Fruit fly (Drosophila melanogaster) whole organism, embryonic: ENCODE measurements around the gene Pgant35A.

Experiments used
- ATbp ChIP-seq: fragments of 200-800 bp; sonication (Bioruptor generic); optimal IDR thresholded peaks from 2 replicates; lab custom pipeline; 2017; ENCODE audit warnings: missing biosample characterization, mild to moderate bottlenecking, missing genetic modification characterization, missing genetic modification reagents
- Aef1 ChIP-seq: fragments of 200-800 bp; sonication (Bioruptor generic); IDR thresholded peaks from 3 replicates; pipeline ENCODE4 v1.3.6; 2022; ENCODE audit warnings: missing biosample characterization, missing genetic modification characterization
- CG1024 ChIP-seq: fragments of 200-800 bp; sonication (Bioruptor generic); IDR thresholded peaks from 2 replicates; pipeline ENCODE4 v1.3.6; 2022; ENCODE audit warnings: missing biosample characterization, missing genetic modification characterization
- CG10321 ChIP-seq: fragments of 200-800 bp; sonication (Bioruptor generic); IDR thresholded peaks from 2 replicates; pipeline ENCODE4 v1.3.6; 2022; ENCODE audit warnings: missing biosample characterization, missing genetic modification characterization
- CG10366 ChIP-seq: fragments of 200-800 bp; sonication (Bioruptor generic); IDR thresholded peaks from 2 replicates; pipeline ENCODE4 v1.3.6; 2022; ENCODE audit warnings: missing biosample characterization, missing genetic modification characterization
- CG11085 ChIP-seq: fragments of 200-800 bp; sonication (Bioruptor generic); IDR thresholded peaks from 2 replicates; pipeline ENCODE4 v1.3.6; 2022; ENCODE audit warnings: missing biosample characterization, missing genetic modification characterization
- CG11695 ChIP-seq: fragments of 200-800 bp; sonication (Bioruptor generic); IDR thresholded peaks from 3 replicates; pipeline ENCODE4 v1.3.6; 2022; ENCODE audit warnings: missing biosample characterization, missing genetic modification characterization
- CG13624 ChIP-seq: fragments of 200-800 bp; sonication (Bioruptor generic); optimal IDR thresholded peaks from 2 replicates; lab custom pipeline; 2016; ENCODE audit warnings: missing biosample characterization, missing genetic modification characterization
- CG15269 ChIP-seq: fragments of 200-800 bp; sonication (Bioruptor generic); optimal IDR thresholded peaks from 2 replicates; lab custom pipeline; 2018; ENCODE audit warnings: missing biosample characterization, mild to moderate bottlenecking, missing genetic modification characterization, moderate library complexity
- CG16813 ChIP-seq: fragments of 200-800 bp; sonication (Bioruptor generic); IDR thresholded peaks from 3 replicates; pipeline ENCODE4 v1.3.6; 2022; ENCODE audit warnings: missing biosample characterization, missing genetic modification characterization; ENCODE audit not compliant: partially characterized antibody
- CG17361 ChIP-seq: fragments of 200-800 bp; sonication (Bioruptor generic); IDR thresholded peaks from 3 replicates; pipeline ENCODE4 v1.3.6; 2022; ENCODE audit warnings: missing biosample characterization, missing genetic modification characterization
- CG17912 ChIP-seq: fragments of 200-800 bp; sonication (Bioruptor generic); optimal IDR thresholded peaks from 2 replicates; lab custom pipeline; 2018; ENCODE audit warnings: missing biosample characterization, mild to moderate bottlenecking, missing genetic modification characterization
- CG2678 ChIP-seq: fragments of 200-800 bp; sonication (Bioruptor generic); optimal IDR thresholded peaks from 3 replicates; lab custom pipeline; 2019; ENCODE audit warnings: missing biosample characterization, mild to moderate bottlenecking, missing genetic modification characterization, moderate library complexity
- CG3065 ChIP-seq: fragments of 200-800 bp; sonication (Bioruptor generic); optimal IDR thresholded peaks from 2 replicates; lab custom pipeline; 2016; ENCODE audit warnings: missing biosample characterization, missing genetic modification characterization
- CG31388 ChIP-seq: fragments of 200-800 bp; sonication (Bioruptor generic); optimal IDR thresholded peaks from 2 replicates; lab custom pipeline; 2016; ENCODE audit warnings: missing biosample characterization, missing genetic modification characterization
- CG32532 ChIP-seq: fragments of 200-800 bp; sonication (Bioruptor generic); IDR thresholded peaks from 2 replicates; pipeline ENCODE4 v1.3.6; 2022; ENCODE audit warnings: missing biosample characterization, missing genetic modification characterization
- CG34376 ChIP-seq: fragments of 200-800 bp; sonication (Bioruptor generic); optimal IDR thresholded peaks from 2 replicates; lab custom pipeline; 2018; ENCODE audit warnings: missing biosample characterization, mild to moderate bottlenecking, missing genetic modification characterization
- CG3847 ChIP-seq: fragments of 200-800 bp; sonication (Bioruptor generic); IDR thresholded peaks from 2 replicates; pipeline ENCODE4 v1.3.6; 2022; ENCODE audit warnings: missing biosample characterization, missing genetic modification characterization
- CG43689 ChIP-seq: fragments of 200-800 bp; sonication (Bioruptor generic); IDR thresholded peaks from 2 replicates; pipeline ENCODE4 v1.3.6; 2022; ENCODE audit warnings: missing biosample characterization, missing genetic modification characterization
- CG8924 ChIP-seq: fragments of 200-800 bp; optimal IDR thresholded peaks from 3 replicates; lab custom pipeline; 2019; ENCODE audit warnings: missing biosample characterization, mild to moderate bottlenecking, missing genetic modification characterization, moderate library complexity
- CG8944 ChIP-seq: fragments of 200-800 bp; sonication (Bioruptor generic); optimal IDR thresholded peaks from 3 replicates; lab custom pipeline; 2016; ENCODE audit warnings: missing biosample characterization, missing genetic modification characterization
- CG9215 ChIP-seq: fragments of 200-800 bp; sonication (Bioruptor generic); IDR thresholded peaks from 2 replicates; pipeline ENCODE4 v1.3.6; 2022; ENCODE audit warnings: missing biosample characterization, missing genetic modification characterization
- CG9817 ChIP-seq: fragments of 200-800 bp; sonication (Bioruptor generic); optimal IDR thresholded peaks from 2 replicates; lab custom pipeline; 2018; ENCODE audit warnings: missing biosample characterization, mild to moderate bottlenecking, missing genetic modification characterization, moderate library complexity
- Dek ChIP-seq: fragments of 200-800 bp; sonication (Bioruptor generic); optimal IDR thresholded peaks from 3 replicates; lab custom pipeline; 2019; ENCODE audit warnings: missing biosample characterization, mild to moderate bottlenecking, missing genetic modification characterization, moderate library complexity
- GATAe ChIP-seq: fragments of 200-800 bp; sonication (Bioruptor generic); conservative IDR thresholded peaks from 2 replicates; pipeline ENCODE4 v1.3.6; 2022; ENCODE audit warnings: missing biosample characterization, missing genetic modification characterization
- HLH4C ChIP-seq: fragments of 200-800 bp; sonication (Bioruptor generic); IDR thresholded peaks from 3 replicates; pipeline ENCODE4 v1.3.6; 2022; ENCODE audit warnings: missing biosample characterization, missing genetic modification characterization; ENCODE audit not compliant: partially characterized antibody
- Hand ChIP-seq: fragments of 200-800 bp; sonication (Bioruptor generic); optimal IDR thresholded peaks from 2 replicates; lab custom pipeline; 2017; ENCODE audit warnings: mild to moderate bottlenecking, missing biosample characterization, missing genetic modification reagents, missing genetic modification characterization
- HmgZ ChIP-seq: fragments of 200-800 bp; sonication (Bioruptor generic); optimal IDR thresholded peaks from 2 replicates; lab custom pipeline; 2018; ENCODE audit warnings: missing biosample characterization, mild to moderate bottlenecking, missing genetic modification characterization
- Med ChIP-seq: fragments of 200-800 bp; sonication (Bioruptor generic); peaks from one replicate; lab custom pipeline; 2016; ENCODE audit warnings: missing biosample characterization, missing genetic modification characterization, mild to moderate bottlenecking, inconsistent platforms, moderate library complexity
- NFAT ChIP-seq: fragments of 200-800 bp; sonication (Bioruptor generic); IDR thresholded peaks from 2 replicates; pipeline ENCODE4 v1.3.6; 2022; ENCODE audit warnings: missing biosample characterization, missing genetic modification characterization
- Oaz ChIP-seq: fragments of 200-800 bp; sonication (Bioruptor generic); IDR thresholded peaks from 2 replicates; pipeline ENCODE4 v1.3.6; 2022; ENCODE audit warnings: missing biosample characterization, missing genetic modification characterization
- Ravus ChIP-seq: fragments of 200-800 bp; sonication (Bioruptor generic); IDR thresholded peaks from 2 replicates; pipeline ENCODE4 v1.3.6; 2022; ENCODE audit warnings: missing biosample characterization, missing genetic modification characterization
- Sin3A ChIP-seq: fragments of >200 bp; optimal IDR thresholded peaks from 2 replicates; lab custom pipeline; 2018
- amos ChIP-seq: fragments of 200-800 bp; sonication (Bioruptor generic); IDR thresholded peaks from 2 replicates; pipeline ENCODE4 v1.3.6; 2022; ENCODE audit warnings: missing biosample characterization, missing genetic modification characterization; ENCODE audit not compliant: partially characterized antibody
- ase ChIP-seq: fragments of 200-800 bp; sonication (Bioruptor generic); IDR thresholded peaks from 3 replicates; pipeline ENCODE4 v1.3.6; 2022; ENCODE audit warnings: missing biosample characterization, missing genetic modification characterization
- bowl ChIP-seq: fragments of 200-800 bp; sonication (Bioruptor generic); IDR thresholded peaks from 2 replicates; pipeline ENCODE4 v1.3.6; 2022; ENCODE audit warnings: missing biosample characterization, missing genetic modification characterization
- chm ChIP-seq: fragments of 200-800 bp; sonication (Bioruptor generic); IDR thresholded peaks from 2 replicates; pipeline ENCODE4 v1.3.6; 2022; ENCODE audit warnings: missing biosample characterization, missing genetic modification characterization
- ems ChIP-seq: fragments of 200-800 bp; sonication (Bioruptor generic); optimal IDR thresholded peaks from 3 replicates; lab custom pipeline; 2016; ENCODE audit warnings: missing biosample characterization, missing genetic modification characterization
- eyg ChIP-seq: fragments of 200-800 bp; sonication (Bioruptor generic); optimal IDR thresholded peaks from 3 replicates; lab custom pipeline; 2016; ENCODE audit warnings: missing biosample characterization, missing genetic modification characterization
- fru ChIP-seq: fragments of >200 bp; optimal IDR thresholded peaks from 2 replicates; lab custom pipeline; 2017
- ftz-f1 ChIP-seq: fragments of 200-800 bp; sonication (Bioruptor generic); optimal IDR thresholded peaks from 2 replicates; lab custom pipeline; 2016; ENCODE audit warnings: missing biosample characterization, missing genetic modification characterization
- gcm2 ChIP-seq: fragments of 200-800 bp; sonication (Bioruptor generic); optimal IDR thresholded peaks from 2 replicates; lab custom pipeline; 2016; ENCODE audit warnings: missing biosample characterization, missing genetic modification characterization
- grau ChIP-seq: fragments of 200-800 bp; optimal IDR thresholded peaks from 3 replicates; lab custom pipeline; 2019; ENCODE audit warnings: missing biosample characterization, mild to moderate bottlenecking, missing genetic modification characterization, moderate library complexity
- grn ChIP-seq: fragments of 200-800 bp; sonication (Bioruptor generic); optimal IDR thresholded peaks from 3 replicates; lab custom pipeline; 2017; ENCODE audit warnings: missing biosample characterization, missing genetic modification characterization
- insv ChIP-seq, 2 experiments: fragments of 200-800 bp; sonication (Bioruptor generic); optimal IDR thresholded peaks; 3 replicates each; lab custom pipeline; 2016 to 2018; ENCODE audit warnings: missing biosample characterization in 2 of 2, missing genetic modification characterization in 2 of 2
- kah ChIP-seq: fragments of 200-800 bp; sonication (Bioruptor generic); optimal IDR thresholded peaks from 2 replicates; lab custom pipeline; 2018; ENCODE audit warnings: missing biosample characterization, mild to moderate bottlenecking, missing genetic modification characterization
- klu ChIP-seq: fragments of 200-800 bp; sonication (Bioruptor generic); IDR thresholded peaks from 2 replicates; pipeline ENCODE4 v1.3.6; 2022; ENCODE audit warnings: missing biosample characterization, missing genetic modification characterization
- lab ChIP-seq: fragments of 200-800 bp; sonication (Bioruptor generic); optimal IDR thresholded peaks from 3 replicates; lab custom pipeline; 2017; ENCODE audit warnings: missing biosample characterization, missing genetic modification characterization, mild to moderate bottlenecking, moderate library complexity, missing genetic modification reagents
- phol ChIP-seq: fragments of 200-800 bp; sonication (Bioruptor generic); optimal IDR thresholded peaks from 3 replicates; lab custom pipeline; 2018; ENCODE audit warnings: missing biosample characterization, mild to moderate bottlenecking, missing genetic modification characterization, moderate library complexity
- unpg ChIP-seq: fragments of 200-800 bp; sonication (Bioruptor generic); optimal IDR thresholded peaks from 3 replicates; lab custom pipeline; 2018; ENCODE audit warnings: missing biosample characterization, mild to moderate bottlenecking, missing genetic modification characterization, moderate library complexity
- wdn ChIP-seq: fragments of 200-800 bp; sonication (Bioruptor generic); IDR thresholded peaks from 2 replicates; pipeline ENCODE4 v1.3.6; 2022; ENCODE audit warnings: missing biosample characterization, missing genetic modification characterization

The Pgant35A gene

DNA sequence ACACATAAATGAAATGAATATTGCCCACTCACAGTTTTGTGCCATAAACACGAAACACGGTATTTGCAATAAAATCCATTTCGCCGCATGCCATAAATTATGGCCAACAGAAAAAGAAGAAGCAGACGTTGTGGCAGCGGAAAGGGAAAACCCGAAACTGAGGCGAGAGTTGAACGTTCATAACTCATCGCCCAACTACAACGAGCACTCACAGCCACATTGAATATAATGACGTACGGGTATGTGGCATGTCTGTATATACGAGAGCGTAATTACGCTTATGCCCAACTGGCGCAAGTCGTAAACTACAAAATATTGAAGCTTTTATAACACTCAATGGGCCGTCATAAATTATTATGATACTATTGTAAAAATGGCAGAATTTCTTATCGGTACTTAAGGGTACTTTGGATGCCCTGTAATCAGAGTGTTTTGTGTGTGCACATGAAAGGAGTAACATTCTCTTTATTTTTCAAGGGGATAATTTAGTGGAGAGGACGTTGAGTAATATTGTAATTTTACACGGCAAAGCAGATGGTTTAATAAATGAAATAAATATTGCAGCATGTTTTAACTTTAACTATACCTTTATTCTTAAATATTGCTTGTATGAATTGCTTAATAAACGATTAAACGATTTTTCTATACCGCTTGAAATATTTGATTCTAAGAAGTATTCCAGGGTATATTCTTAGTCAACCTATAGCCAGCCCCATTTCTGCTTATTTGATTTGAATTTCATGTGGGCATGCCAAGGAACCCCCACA, 35.4 kb downstream of the Pgant35A start (continued):
- TF ChIP-seq CG1024 (GFP tag; lab: Robert Waterston, UW) (no peak), CG34376 (GFP tag; lab: Kevin White, UChicago) (peak; percentile 68), Aef1 (no peak), phol (tag; lab: Kevin White, UChicago) (peak; percentile 19), wdn (GFP tag; lab: Robert Waterston, UW) (no peak), gcm2 (GFP tag; lab: Kevin White, UChicago) (no peak), HmgZ (no peak), CG17361 (GFP tag; lab: Robert Waterston, UW) (peak; percentile 18; the same call in 1 of the 3 replicates), amos (no peak), CG16813 (GFP tag; lab: Robert Waterston, UW) (no peak), eyg (GFP tag; lab: Kevin White, UChicago) (no peak), fru (lab: Kevin White, UChicago) (no peak), CG43689 (GFP tag; lab: Robert Waterston, UW) (no peak), Hand (GFP tag; lab: Kevin White, UChicago) (peak; percentile 10), CG11085 (GFP tag; lab: Robert Waterston, UW) (no peak), CG11695 (GFP tag; lab: Robert Waterston, UW) (no peak), CG8924 (peak; percentile 17), CG15269 (tag; lab: Kevin White, UChicago) (peak; percentile 60), ftz-f1 (no peak), chm (GFP tag; lab: Robert Waterston, UW) (peak; percentile 14; the same call in 1 of the 2 replicates), Ravus (GFP tag; lab: Robert Waterston, UW) (no peak), CG32532 (GFP tag; lab: Robert Waterston, UW) (no peak), CG13624 (GFP tag; lab: Kevin White, UChicago) (peak; percentile 48), lab (GFP tag; lab: Kevin White, UChicago) (peak; percentile 56), insv (GFP tag; optimal IDR thresholded peaks at IDR 0.05; lab: Kevin White, UChicago) (no peak), CG9215 (no peak), GATAe (GFP tag; lab: Robert Waterston, UW) (no peak; the same call in 1 of the 2 replicates), bowl (GFP tag; lab: Robert Waterston, UW) (no peak), Oaz (GFP tag; lab: Robert Waterston, UW) (no peak), ase (GFP tag; lab: Robert Waterston, UW) (no peak), HLH4C (GFP tag; lab: Robert Waterston, UW) (no peak), ATbp (peak; percentile 36), CG10321 (GFP tag; lab: Robert Waterston, UW) (no peak), CG9817 (tag; lab: Kevin White, UChicago) (no peak), CG3065 (no peak), CG10366 (GFP tag; lab: Robert Waterston, UW) (no peak), NFAT (GFP tag; lab: Robert Waterston, UW) (no peak), Sin3A (lab: Kevin White, UChicago) (no peak), grn (GFP tag; lab: Kevin White, UChicago) (no peak), CG31388 (GFP tag; lab: Kevin White, UChicago) (no peak), unpg (GFP tag; lab: Kevin White, UChicago) (peak; percentile 63), Dek (tag; lab: Kevin White, UChicago) (no peak), CG17912 (GFP tag; lab: Kevin White, UChicago) (peak; percentile 63), klu (no peak), ems (no peak), grau (peak; percentile 42), CG2678 (tag; lab: Kevin White, UChicago) (peak; percentile 73), kah (GFP tag; lab: Kevin White, UChicago) (peak; percentile 37), Med (GFP tag; lab: Kevin White, UChicago) (peak; percentile 32), CG3847 (GFP tag; lab: Robert Waterston, UW) (0 out of 2 replicates have a peak, but pooled peaks have one; percentile 7), CG8944 (GFP tag; lab: Kevin White, UChicago) (no peak)
